Fruit fly (Drosophila melanogaster) ovary, adult (tissue): ENCODE measurements around the gene rho-5.

Source experiments
- CG17801 ChIP-seq: fragments of 200-800 bp; optimal IDR thresholded peaks from 2 replicates; lab custom pipeline; 2019; ENCODE audit warnings: missing biosample characterization, mild to moderate bottlenecking, missing genetic modification characterization, moderate library complexity; ENCODE audit not compliant: partially characterized antibody

Gene rho-5

DNA sequence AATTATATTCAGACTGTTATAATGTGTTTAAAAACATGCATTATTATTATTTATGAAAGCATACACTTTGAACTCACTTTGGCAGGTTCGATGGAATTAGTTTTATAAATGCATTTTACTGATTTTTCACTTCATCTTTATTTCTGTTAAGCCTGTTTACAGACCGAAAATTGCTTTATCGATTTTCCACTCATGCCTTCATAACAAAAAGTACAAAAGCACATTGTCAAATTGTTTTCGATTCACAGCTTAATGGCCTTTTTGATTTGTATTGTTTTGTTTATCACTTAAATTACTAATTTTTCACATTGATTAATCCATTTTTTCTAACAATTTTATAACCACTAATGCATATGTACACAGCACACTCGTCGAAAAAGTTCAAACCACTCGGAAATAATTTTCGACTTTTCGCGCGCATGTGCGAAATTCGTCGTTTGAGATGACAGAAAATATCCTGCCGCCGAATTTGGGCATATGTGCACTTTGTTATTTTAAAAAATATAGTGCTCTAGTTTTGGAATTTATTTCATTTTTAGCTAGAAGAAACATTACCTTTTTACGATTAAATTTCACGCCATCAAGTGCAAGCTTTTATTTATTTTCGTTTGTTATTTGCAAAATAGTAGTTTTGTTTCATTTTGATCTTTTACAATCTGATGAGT lies at the start of gene rho-5:
Gene rho-5, minus strand, starts transcription at position 296 of the 665 bp plus-strand sequence.
- TF ChIP-seq CG17801: no peak

DNA sequence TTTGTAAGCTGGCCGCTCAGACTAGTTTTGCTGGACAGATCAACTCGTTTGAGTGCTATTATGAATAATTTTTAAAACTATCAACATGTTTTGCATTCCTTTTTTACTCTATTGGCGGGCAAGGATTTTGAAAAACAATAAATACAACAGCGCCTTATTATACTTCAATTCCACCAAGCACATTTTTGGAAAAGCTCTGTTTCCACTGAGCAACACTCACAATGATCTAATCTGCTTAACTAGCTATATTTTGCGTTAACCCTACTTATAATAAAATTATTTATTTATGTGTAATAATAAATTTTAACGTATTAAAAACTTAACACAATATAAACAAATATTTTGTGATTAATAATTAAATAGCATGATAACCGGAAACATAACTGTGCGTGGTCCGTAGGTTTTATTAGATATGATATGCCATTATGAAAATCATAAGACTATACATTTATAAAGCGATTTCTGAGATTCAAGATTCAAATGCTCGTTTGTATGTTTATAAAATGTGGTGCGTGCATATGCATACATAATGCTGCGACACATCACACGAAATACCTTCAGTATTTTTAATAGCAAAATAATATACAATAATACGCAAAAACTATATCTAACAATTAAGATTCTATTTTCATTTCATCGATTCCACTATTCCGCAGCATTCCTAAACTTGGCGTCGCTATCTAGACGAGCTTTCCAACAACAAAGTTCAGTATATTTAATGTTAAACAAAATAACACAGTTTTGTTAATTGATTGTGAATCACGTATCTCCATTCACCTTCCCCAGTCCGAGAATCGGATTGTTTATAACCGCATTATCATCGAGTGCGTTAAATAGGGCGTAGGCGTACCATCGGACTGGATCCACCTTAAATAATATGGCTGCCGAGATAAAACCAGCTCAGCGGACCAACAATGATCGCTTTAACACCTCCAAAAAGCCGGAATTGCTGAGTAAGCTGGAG lies 49.2 kb upstream of the rho-5 start, which contains the start of the genes pie and Wdfy2:
Gene pie, minus strand, starts transcription at position 138 of the 964 bp plus-strand sequence.
Gene Wdfy2, plus strand, starts transcription at position 649 of the 964 bp plus-strand sequence.
- TF ChIP-seq CG17801: no peak

DNA sequence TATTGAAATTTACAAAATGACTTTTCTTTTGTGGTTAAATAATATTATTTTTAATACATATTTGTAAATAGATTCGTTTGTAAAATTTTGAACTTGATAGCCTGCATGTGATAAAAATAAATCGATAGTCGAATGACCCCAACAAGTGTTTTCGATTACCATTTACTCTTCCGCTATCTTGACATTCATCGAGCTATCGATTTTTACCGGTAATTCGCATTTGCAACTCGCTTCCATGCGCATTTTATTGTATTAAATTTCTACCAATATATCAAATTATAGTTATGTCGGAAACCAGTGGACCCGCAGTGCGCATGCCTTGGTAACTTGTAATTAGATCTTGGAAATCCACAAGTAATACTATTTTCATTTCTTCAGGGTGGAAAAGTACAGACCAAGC lies 45.3 kb upstream of the rho-5 start, which contains the start of gene RfC3:
Gene RfC3, plus strand, starts transcription at position 210 of the 400 bp plus-strand sequence.
- TF ChIP-seq CG17801: no peak

DNA sequence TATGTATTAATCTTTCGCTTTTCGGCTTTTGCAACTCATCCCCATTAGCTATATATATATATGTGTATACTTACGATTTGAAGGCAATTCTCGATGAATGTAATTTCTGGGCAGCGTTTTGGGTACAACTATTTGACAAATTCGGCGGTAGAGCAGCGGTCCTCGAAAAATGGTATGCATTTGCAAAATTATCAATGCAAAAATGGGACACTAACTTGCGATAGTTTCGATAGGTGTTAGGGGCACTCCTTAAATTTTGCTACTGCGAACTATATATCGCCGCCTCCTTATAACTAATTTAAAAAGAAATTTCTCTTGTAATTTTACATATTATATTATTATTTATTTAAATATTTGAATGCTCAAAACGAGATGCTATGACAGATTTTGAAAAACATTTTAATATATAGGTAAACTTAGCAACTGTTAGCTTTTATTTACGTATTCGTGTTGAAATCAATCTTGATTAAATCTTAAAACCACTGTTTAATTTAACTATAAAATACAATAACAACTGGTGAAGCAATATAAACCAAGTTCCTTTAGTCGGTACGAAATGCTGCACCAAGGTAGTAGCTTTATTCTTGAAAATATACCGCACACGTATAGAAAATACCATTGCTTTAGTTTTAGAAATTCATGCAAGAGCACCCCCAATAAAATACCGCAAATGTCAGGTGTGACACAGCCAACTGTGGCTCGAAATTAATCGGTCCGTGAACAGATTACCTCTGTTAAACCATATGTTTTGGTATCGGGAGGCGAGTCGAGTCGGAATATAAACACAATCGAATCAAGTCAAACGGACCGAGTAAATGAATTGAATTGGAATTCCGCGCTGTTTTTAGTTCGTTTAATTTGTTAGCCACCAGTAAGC lies 39.8 kb upstream of the rho-5 start, which contains the start of the genes CG5355 and Klp31E:
Gene CG5355, minus strand, starts transcription at position 213 of the 877 bp plus-strand sequence.
Gene Klp31E, plus strand, starts transcription at position 767 of the 877 bp plus-strand sequence.
- no peak for TF ChIP-seq CG17801

DNA sequence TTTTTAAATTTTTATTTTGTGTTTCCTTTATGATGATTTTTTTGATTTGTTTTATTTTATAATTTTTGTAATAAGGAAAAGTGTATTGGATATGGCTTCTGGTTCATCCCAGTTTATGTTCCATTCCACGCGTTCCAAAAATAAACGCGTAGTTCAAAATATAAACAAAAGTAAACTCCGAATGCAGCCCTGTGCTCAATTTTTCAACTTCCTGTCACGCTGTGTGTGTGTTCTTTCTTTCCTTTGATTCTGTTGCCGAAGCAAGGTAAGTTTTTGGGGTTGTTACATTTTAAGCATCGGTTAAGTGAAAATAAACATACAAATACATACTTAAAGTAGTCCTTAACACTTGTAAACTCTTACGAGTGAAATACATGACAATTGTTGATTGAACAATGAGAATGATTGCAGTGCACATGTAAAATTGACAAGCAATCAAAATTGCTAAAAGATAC lies 34.4 kb upstream of the rho-5 start, which contains the start of the genes Ip259 and RpS27A:
Gene Ip259, plus strand, starts transcription at position 231 of the 455 bp plus-strand sequence.
Gene RpS27A, plus strand, starts transcription at position 231 of the 455 bp plus-strand sequence.
- peak; percentile 83 for TF ChIP-seq CG17801

DNA sequence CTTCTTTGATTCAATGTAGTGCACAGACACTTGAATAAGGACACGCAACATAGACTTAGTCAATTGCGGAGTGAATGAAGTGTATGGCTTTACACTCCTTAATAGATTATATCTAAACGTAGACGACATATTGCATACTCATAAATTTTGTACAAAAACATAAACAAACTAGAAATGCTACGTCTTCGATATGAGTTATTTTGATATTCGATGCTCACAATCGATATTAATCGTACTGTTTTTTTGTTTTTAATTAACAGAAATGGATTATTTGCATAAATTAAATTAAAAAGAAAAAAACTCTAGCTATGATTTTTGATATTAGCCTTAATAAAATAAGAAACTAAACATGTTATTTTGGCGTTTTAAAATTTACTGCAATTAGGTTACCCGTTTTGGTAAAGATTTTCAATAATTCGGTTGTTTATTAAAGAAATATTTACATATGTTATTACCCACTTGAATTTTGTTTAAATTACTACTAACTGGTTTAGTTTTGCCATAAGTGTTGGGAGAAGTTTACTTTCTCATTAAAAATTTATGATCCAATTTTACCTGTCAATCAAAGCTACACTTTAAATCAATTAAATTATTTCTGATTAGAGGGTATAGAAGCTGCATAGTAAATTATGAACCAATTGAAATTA lies 31.4 kb upstream of the rho-5 start, which contains the start of the genes CG17768, LSm-4 and Ir31a:
Gene CG17768, minus strand, starts transcription at position 196 of the 647 bp plus-strand sequence.
Gene LSm-4, minus strand, starts transcription at position 196 of the 647 bp plus-strand sequence.
Gene Ir31a, plus strand, starts transcription at position 558 of the 647 bp plus-strand sequence.
- no peak for TF ChIP-seq CG17801

DNA sequence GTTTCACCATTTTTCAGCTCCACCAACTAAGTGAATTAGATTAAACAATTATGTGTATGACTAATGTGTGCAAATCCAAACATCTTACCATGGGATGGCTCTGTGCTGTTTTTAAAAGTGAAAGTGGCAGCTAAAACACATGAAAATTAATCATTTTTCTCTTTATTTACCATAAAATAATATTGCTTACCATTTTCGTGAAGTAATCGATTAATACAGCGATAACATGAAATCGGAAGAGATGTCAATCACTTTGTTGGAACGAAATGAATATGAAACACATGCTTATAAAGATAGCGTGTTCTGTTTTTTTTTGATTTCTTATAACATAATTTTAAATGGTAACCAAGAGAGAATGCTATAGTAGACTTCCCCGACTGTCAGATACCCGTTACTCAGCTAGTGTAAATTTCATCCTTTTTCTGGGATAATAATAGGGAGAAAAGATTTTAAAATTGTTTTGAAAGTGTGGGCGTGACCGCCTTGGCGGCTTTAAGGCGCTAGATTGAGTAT lies 30.2 kb upstream of the rho-5 start:
- TF ChIP-seq CG17801: no peak

DNA sequence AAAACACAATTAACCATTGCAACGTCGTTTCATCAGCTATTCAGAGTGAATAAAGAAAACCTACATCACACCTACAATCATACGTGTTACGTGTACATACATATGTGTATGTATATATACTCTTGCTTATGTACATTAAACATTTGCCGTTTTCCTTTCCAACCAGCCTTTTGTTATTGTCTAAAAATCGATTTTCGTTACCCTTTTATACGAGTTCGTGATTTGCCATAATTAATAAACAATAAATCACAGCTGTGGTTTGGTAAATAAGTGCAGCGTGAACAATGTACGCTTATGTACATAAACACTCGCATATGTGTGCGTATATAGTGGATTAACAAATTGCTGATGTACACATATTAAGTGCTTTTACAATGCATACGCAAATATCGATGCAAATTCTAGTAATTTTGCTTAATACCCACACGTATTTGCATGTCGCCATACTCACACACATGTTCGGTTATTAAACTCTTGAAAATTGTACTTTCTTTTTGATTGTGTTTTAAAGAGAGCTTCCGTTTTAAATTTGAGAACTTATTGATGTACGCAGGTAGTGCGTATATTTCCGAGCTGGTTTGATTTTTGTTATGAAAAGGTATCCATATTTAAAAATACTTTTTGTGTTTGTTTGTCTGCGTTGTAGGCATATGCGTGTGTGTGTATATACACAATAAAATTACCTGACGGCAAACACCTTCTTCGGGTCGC lies 23.3 kb upstream of the rho-5 start:
- TF ChIP-seq CG17801: no peak

DNA sequence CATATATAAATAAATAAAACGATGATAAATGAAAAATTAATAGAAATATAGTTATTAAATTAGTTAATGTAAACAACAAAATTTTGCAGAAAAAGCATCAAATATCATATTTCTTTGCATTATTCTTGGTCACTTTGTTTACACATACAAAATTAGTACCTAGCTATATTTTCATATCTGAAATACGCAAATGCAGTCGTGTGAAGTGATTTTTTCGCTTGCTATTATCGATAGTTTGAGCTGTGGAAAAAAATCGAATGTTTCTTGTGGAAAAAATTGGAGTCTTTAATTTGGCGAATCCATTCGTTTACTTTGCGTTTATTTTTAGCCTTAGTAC lies 22.8 kb upstream of the rho-5 start, which contains the start of gene Cnot4:
Gene Cnot4, plus strand, starts transcription at position 229 of the 337 bp plus-strand sequence.
- peak; percentile 4 for TF ChIP-seq CG17801

DNA sequence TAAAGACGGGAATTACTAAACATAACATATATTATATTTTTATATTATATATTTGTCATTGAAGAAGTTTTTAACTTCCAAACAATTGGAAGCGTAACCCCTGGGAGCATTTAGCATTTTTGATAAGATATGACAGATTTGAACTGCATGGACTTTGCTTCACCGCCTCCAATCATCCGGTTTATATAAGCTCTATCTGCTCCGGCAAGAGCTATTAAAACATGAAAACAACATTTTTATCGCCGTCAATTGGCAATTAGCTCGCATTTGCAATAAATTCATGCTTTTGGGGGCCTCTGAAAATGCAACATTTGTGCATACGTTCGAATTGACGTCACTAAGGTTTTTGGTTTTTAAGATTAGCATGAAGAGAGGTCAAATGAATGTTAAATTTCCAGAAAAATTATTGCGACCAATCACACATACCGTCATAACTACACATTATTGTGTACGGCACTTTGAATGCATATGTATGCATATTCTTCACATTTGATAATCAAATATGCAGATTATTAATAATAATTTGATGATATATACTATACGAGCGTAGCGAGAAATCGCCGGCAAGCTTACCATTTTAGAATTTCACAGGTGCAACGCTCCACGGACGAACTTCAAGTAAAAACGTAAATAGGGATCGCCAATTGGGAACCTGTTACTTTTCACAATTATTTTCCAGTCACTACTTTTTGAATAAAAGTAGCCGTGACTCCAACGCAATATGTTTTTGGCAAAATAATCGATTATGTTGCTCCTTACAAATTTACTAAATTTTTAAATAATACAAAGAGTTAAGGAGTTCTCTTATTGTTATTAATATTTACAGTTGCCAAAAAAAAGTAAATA lies 22.2 kb upstream of the rho-5 start, which contains the start of gene Mdh1:
Gene Mdh1, minus strand, starts transcription at position 691 of the 846 bp plus-strand sequence.
- no peak for TF ChIP-seq CG17801

DNA sequence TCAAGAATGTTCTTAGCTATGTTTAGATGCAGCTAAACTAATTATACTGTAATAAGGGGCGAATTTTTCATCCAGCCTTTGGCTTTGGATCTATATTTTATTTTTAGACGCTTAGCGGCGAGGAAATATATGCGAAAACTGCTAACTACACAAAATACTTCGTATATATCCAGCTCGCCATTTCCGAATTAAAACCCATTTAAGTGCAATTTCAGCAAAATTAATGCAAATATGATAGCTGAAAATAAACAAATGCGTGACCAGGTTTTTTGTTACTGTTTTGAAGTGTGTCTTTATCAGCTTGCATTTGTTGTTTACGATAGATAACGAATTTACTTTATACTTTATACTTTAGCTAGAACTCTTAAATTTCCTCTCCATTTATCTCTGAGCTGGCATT lies 21.3 kb upstream of the rho-5 start:
- TF ChIP-seq CG17801: peak; percentile 8

DNA sequence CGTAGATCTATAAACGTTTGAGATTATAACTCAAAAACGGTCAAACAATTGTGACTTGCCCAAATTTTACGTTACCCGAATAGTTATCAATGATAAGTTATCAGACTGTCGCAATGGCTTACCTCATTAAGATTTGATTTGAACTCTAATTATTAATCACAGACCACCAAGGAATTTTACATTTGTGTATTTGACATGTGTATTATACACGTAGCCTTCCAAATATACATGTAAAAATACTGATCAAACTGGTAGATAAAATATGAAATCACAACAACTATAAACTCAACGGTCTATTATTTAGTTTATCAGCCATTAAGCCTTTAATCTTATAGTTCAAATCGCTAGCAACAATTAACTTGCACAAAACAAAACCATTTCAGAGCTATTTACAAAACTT lies 19.8 kb upstream of the rho-5 start:
- TF ChIP-seq CG17801: no peak
